Worm (Caenorhabditis elegans): ENCODE data around the gene B0334.20.

- TF ChIP-seq mdl-1 (tag; optimal IDR thresholded peaks at IDR 0.05) (no peak), nhr-237 (tag; optimal IDR thresholded peaks at IDR 0.05) (no peak), jun-1 (tag; optimal IDR thresholded peaks at IDR 0.05) (no peak), fkh-2 (tag; optimal IDR thresholded peaks at IDR 0.05) (no peak), nhr-77 (tag; optimal IDR thresholded peaks at IDR 0.05) (no peak), ama-1 (optimal IDR thresholded peaks at IDR 0.05) (no peak), R02D3.7 (tag; optimal IDR thresholded peaks at IDR 0.05) (no peak), unc-62 (GFP tag; optimal IDR thresholded peaks at IDR 0.05) (no peak)
These were observed 45.1 kb downstream of the B0334.20 start for ce11 chrII:11455140-11455539.
